Fruit fly (Drosophila melanogaster) whole organism, embryonic: ENCODE results near the gene Art8.
A peak's percentile ranks its signal among the peaks of the same experiment; 100 is the strongest.

Source experiments
- Awh ChIP-seq: fragments of 200-800 bp; sonication (Bioruptor generic); IDR thresholded peaks from 2 replicates; pipeline ENCODE4, ENCODE4 v1.3.6; 2022; ENCODE audit warnings: missing biosample characterization, missing genetic modification characterization
- Bdp1 ChIP-seq: fragments of 200-800 bp; sonication (Bioruptor generic); optimal IDR thresholded peaks from 3 replicates; lab custom pipeline; 2016; ENCODE audit warnings: missing biosample characterization, missing genetic modification characterization
- Bgb ChIP-seq: fragments of 200-800 bp; sonication (Bioruptor generic); IDR thresholded peaks from 2 replicates; pipeline ENCODE4 v1.3.6; 2022; ENCODE audit warnings: missing biosample characterization, missing genetic modification characterization; ENCODE audit not compliant: partially characterized antibody
- CG11085 ChIP-seq: fragments of 200-800 bp; sonication (Bioruptor generic); IDR thresholded peaks from 2 replicates; pipeline ENCODE4 v1.3.6; 2022; ENCODE audit warnings: missing biosample characterization, missing genetic modification characterization
- CG11504 ChIP-seq: fragments of 200-800 bp; sonication (Bioruptor generic); optimal IDR thresholded peaks from 3 replicates; lab custom pipeline; 2019; ENCODE audit warnings: missing biosample characterization, mild to moderate bottlenecking, missing genetic modification characterization, moderate library complexity
- CG1233 ChIP-seq: fragments of 200-800 bp; sonication (Bioruptor generic); optimal IDR thresholded peaks from 4 replicates; lab custom pipeline; 2018; ENCODE audit warnings: missing biosample characterization, mild to moderate bottlenecking, missing genetic modification characterization
- CG14965 ChIP-seq: fragments of 200-800 bp; sonication (Bioruptor generic); optimal IDR thresholded peaks from 2 replicates; lab custom pipeline; 2016; ENCODE audit warnings: missing biosample characterization, missing genetic modification characterization, borderline replicate concordance
- CG15073 ChIP-seq: fragments of 200-800 bp; sonication (Bioruptor generic); optimal IDR thresholded peaks from 2 replicates; lab custom pipeline; 2016; ENCODE audit warnings: missing biosample characterization, missing genetic modification characterization
- CG16779 ChIP-seq: fragments of 200-800 bp; sonication (Bioruptor generic); IDR thresholded peaks from 2 replicates; pipeline ENCODE4 v1.3.6; 2022; ENCODE audit warnings: missing biosample characterization, missing genetic modification characterization
- CG16815 ChIP-seq: fragments of 200-800 bp; sonication (Bioruptor generic); optimal IDR thresholded peaks from 3 replicates; lab custom pipeline; 2017; ENCODE audit warnings: missing biosample characterization, mild to moderate bottlenecking, missing genetic modification characterization
- CG32767 ChIP-seq: fragments of 200-800 bp; sonication (Bioruptor generic); IDR thresholded peaks from 2 replicates; pipeline ENCODE4 v1.3.6; 2022; ENCODE audit warnings: missing biosample characterization, missing genetic modification characterization
- CG34224 ChIP-seq: fragments of 200-800 bp; sonication (Bioruptor generic); IDR thresholded peaks from 3 replicates; pipeline ENCODE4 v1.3.6; 2022; ENCODE audit warnings: missing biosample characterization, missing genetic modification characterization; ENCODE audit not compliant: partially characterized antibody
- CG34422 ChIP-seq: fragments of 200-800 bp; sonication (Bioruptor generic); IDR thresholded peaks from 3 replicates; pipeline ENCODE4 v1.3.6; 2022; ENCODE audit warnings: missing biosample characterization, missing genetic modification characterization
- CG4617 ChIP-seq: fragments of 200-800 bp; sonication (Bioruptor generic); optimal IDR thresholded peaks from 3 replicates; lab custom pipeline; 2016; ENCODE audit warnings: missing biosample characterization, missing genetic modification characterization, borderline replicate concordance
- CG5180 ChIP-seq: fragments of 200-800 bp; sonication (Bioruptor generic); optimal IDR thresholded peaks from 3 replicates; lab custom pipeline; 2017; ENCODE audit warnings: missing biosample characterization, missing genetic modification characterization, mild to moderate bottlenecking, moderate library complexity, missing genetic modification reagents
- CG6765 ChIP-seq: fragments of 200-800 bp; sonication (Bioruptor generic); optimal IDR thresholded peaks from 3 replicates; lab custom pipeline; 2017; ENCODE audit warnings: missing biosample characterization, mild to moderate bottlenecking, missing genetic modification characterization
- CG7271 ChIP-seq: fragments of 200-800 bp; sonication (Bioruptor generic); optimal IDR thresholded peaks from 2 replicates; lab custom pipeline; 2018; ENCODE audit warnings: missing biosample characterization, mild to moderate bottlenecking, missing genetic modification characterization, moderate library complexity
- CG7745 ChIP-seq: fragments of 200-800 bp; sonication (Bioruptor generic); optimal IDR thresholded peaks from 2 replicates; lab custom pipeline; 2018; ENCODE audit warnings: missing biosample characterization, mild to moderate bottlenecking, missing genetic modification characterization, moderate library complexity
- CG7987 ChIP-seq: fragments of 200-800 bp; sonication (Bioruptor generic); optimal IDR thresholded peaks from 2 replicates; lab custom pipeline; 2018; ENCODE audit warnings: missing biosample characterization, mild to moderate bottlenecking, missing genetic modification characterization, moderate library complexity
- CG8290 ChIP-seq, 3 experiments: fragments of 200-800 bp; sonication (Bioruptor generic); optimal IDR thresholded peaks; 2 replicates each; lab custom pipeline; 2016 to 2019; ENCODE audit warnings: missing biosample characterization in 3 of 3, missing genetic modification characterization in 3 of 3, mild to moderate bottlenecking in 2 of 3, moderate library complexity in 1 of 3
- CG8478 ChIP-seq: fragments of >200 bp; optimal IDR thresholded peaks from 2 replicates; lab custom pipeline; 2018
- Chrac-16 ChIP-seq: fragments of 200-800 bp; sonication (Bioruptor generic); optimal IDR thresholded peaks from 3 replicates; lab custom pipeline; 2016; ENCODE audit warnings: missing biosample characterization, missing genetic modification characterization
- D ChIP-seq, 2 experiments: fragments of 200-800 bp in 1 of 2; fragments of >200 bp in 1 of 2; sonication (Bioruptor generic) in 1 of 2; optimal IDR thresholded peaks; 2 replicates in 1 of 2; 3 replicates in 1 of 2; lab custom pipeline; 2017; ENCODE audit warnings: mild to moderate bottlenecking in 1 of 2, missing biosample characterization in 1 of 2, missing genetic modification characterization in 1 of 2, missing genetic modification reagents in 1 of 2
- Doc2 ChIP-seq: fragments of 200-800 bp; sonication (Bioruptor generic); IDR thresholded peaks from 2 replicates; pipeline ENCODE4 v1.3.6; 2022; ENCODE audit warnings: missing biosample characterization, missing genetic modification characterization
- Dref ChIP-seq: fragments of 200-800 bp; sonication (Bioruptor generic); IDR thresholded peaks from 2 replicates; pipeline ENCODE4 v1.3.6; 2022; ENCODE audit warnings: missing biosample characterization, missing genetic modification characterization
- HLH4C ChIP-seq: fragments of 200-800 bp; sonication (Bioruptor generic); IDR thresholded peaks from 3 replicates; pipeline ENCODE4 v1.3.6; 2022; ENCODE audit warnings: missing biosample characterization, missing genetic modification characterization; ENCODE audit not compliant: partially characterized antibody
- HmgD ChIP-seq: fragments of 200-800 bp; sonication (Bioruptor generic); optimal IDR thresholded peaks from 3 replicates; lab custom pipeline; 2016; ENCODE audit warnings: missing biosample characterization, missing genetic modification characterization
- HmgZ ChIP-seq: fragments of 200-800 bp; sonication (Bioruptor generic); optimal IDR thresholded peaks from 2 replicates; lab custom pipeline; 2018; ENCODE audit warnings: missing biosample characterization, mild to moderate bottlenecking, missing genetic modification characterization
- Hr3 ChIP-seq: fragments of 200-800 bp; sonication (Bioruptor generic); optimal IDR thresholded peaks from 3 replicates; lab custom pipeline; 2016; ENCODE audit warnings: missing biosample characterization, missing genetic modification characterization
- Hr78 ChIP-seq, 2 experiments: fragments of 200-800 bp in 1 of 2; fragments of >200 bp in 1 of 2; sonication (Bioruptor generic) in 1 of 2; optimal IDR thresholded peaks; 2 replicates each; lab custom pipeline; 2017 to 2019; ENCODE audit warnings: missing biosample characterization in 2 of 2, missing genetic modification characterization in 2 of 2, mild to moderate bottlenecking in 1 of 2, moderate library complexity in 1 of 2
- MESR4 ChIP-seq: fragments of 200-800 bp; sonication (Bioruptor generic); optimal IDR thresholded peaks from 2 replicates; lab custom pipeline; 2018; ENCODE audit warnings: missing biosample characterization, mild to moderate bottlenecking, missing genetic modification characterization, moderate library complexity
- MTF-1 ChIP-seq: fragments of 200-800 bp; sonication (Bioruptor generic); optimal IDR thresholded peaks from 2 replicates; lab custom pipeline; 2018; ENCODE audit warnings: missing biosample characterization, mild to moderate bottlenecking, missing genetic modification characterization, borderline replicate concordance
- Meics ChIP-seq: fragments of 200-800 bp; sonication (Bioruptor generic); optimal IDR thresholded peaks from 2 replicates; lab custom pipeline; 2017; ENCODE audit warnings: missing biosample characterization, mild to moderate bottlenecking, missing genetic modification characterization
- Myb ChIP-seq: fragments of 200-800 bp; sonication (Bioruptor generic); optimal IDR thresholded peaks from 2 replicates; lab custom pipeline; 2016; ENCODE audit warnings: missing biosample characterization, missing genetic modification characterization
- Scr ChIP-seq: fragments of 200-800 bp; sonication (Bioruptor generic); IDR thresholded peaks from 2 replicates; pipeline ENCODE4 v1.3.6; 2022; ENCODE audit warnings: missing biosample characterization, missing genetic modification characterization; ENCODE audit not compliant: partially characterized antibody
- Spps ChIP-seq: fragments of 200-800 bp; sonication (Bioruptor generic); optimal IDR thresholded peaks from 2 replicates; lab custom pipeline; 2018; ENCODE audit warnings: missing biosample characterization, mild to moderate bottlenecking, missing genetic modification characterization
- cwo ChIP-seq: fragments of 200-800 bp; sonication (Bioruptor generic); optimal IDR thresholded peaks from 3 replicates; lab custom pipeline; 2017; ENCODE audit warnings: missing biosample characterization, missing genetic modification characterization, mild to moderate bottlenecking, moderate library complexity, missing genetic modification reagents
- ewg ChIP-seq: fragments of 200-800 bp; sonication (Bioruptor generic); optimal IDR thresholded peaks from 3 replicates; lab custom pipeline; 2017; ENCODE audit warnings: mild to moderate bottlenecking, missing biosample characterization, missing genetic modification reagents, missing genetic modification characterization
- ftz-f1 ChIP-seq: fragments of 200-800 bp; sonication (Bioruptor generic); optimal IDR thresholded peaks from 2 replicates; lab custom pipeline; 2016; ENCODE audit warnings: missing biosample characterization, missing genetic modification characterization
- h ChIP-seq: fragments of >200 bp; optimal IDR thresholded peaks from 2 replicates; lab custom pipeline; 2017
- jumu ChIP-seq: fragments of 200-800 bp; sonication (Bioruptor generic); optimal IDR thresholded peaks from 3 replicates; lab custom pipeline; 2016; ENCODE audit warnings: missing biosample characterization, missing genetic modification characterization
- row ChIP-seq: fragments of 200-800 bp; sonication (Bioruptor generic); IDR thresholded peaks from 3 replicates; pipeline ENCODE4 v1.3.6; 2022; ENCODE audit warnings: missing biosample characterization, missing genetic modification characterization
- tna ChIP-seq: fragments of 200-800 bp; sonication (Bioruptor generic); IDR thresholded peaks from 2 replicates; pipeline ENCODE4 v1.3.6; 2022; ENCODE audit warnings: missing biosample characterization, missing genetic modification characterization; ENCODE audit not compliant: partially characterized antibody
- ttk ChIP-seq: fragments of 200-800 bp; sonication (Bioruptor generic); IDR thresholded peaks from 2 replicates; pipeline ENCODE4 v2.1.2; 2022; ENCODE audit warnings: missing biosample characterization, missing genetic modification characterization
- zen ChIP-seq: fragments of 200-800 bp; sonication (Bioruptor generic); optimal IDR thresholded peaks from 3 replicates; lab custom pipeline; 2018; ENCODE audit warnings: missing biosample characterization, mild to moderate bottlenecking, missing genetic modification characterization, moderate library complexity
- zen2 ChIP-seq: fragments of 200-800 bp; sonication (Bioruptor generic); IDR thresholded peaks from 3 replicates; pipeline ENCODE4 v1.3.6; 2022; ENCODE audit warnings: missing biosample characterization, missing genetic modification characterization; ENCODE audit not compliant: partially characterized antibody

Art8 gene

DNA sequence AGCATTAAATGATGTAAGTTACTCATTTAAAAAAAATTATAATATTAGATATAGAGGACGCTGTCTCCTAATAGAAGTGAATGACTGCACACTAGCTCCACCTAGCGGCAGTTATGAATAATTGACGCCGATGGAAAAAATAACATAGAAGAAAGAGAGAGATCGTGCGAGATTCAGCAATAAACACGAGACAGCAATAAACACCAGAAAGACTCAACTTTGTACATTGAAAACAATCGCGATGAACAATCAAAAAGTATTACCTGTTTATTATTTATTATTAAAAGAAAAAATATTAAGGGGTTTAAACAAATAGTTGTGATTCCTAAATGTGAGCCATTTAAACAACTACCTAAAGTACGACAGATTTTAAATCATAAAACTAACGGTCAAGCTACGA, 24.7 kb downstream of the Art8 start (continued):
- TF ChIP-seq CG8290 (GFP tag; optimal IDR thresholded peaks at IDR 0.05; lab: Kevin White, UChicago): peak; percentile 76
- TF ChIP-seq CG8290 (tag; optimal IDR thresholded peaks at IDR 0.05; lab: Kevin White, UChicago): no peak
- TF ChIP-seq MESR4 (GFP tag; lab: Kevin White, UChicago): no peak
- TF ChIP-seq CG1233: peak; percentile 14
- no peak for TF ChIP-seq CG15073 (GFP tag; lab: Kevin White, UChicago)
- no peak for TF ChIP-seq jumu (GFP tag; lab: Kevin White, UChicago)
- TF ChIP-seq Spps (tag; lab: Kevin White, UChicago): peak; percentile 38
- no peak for TF ChIP-seq CG32767 (GFP tag; lab: Robert Waterston, UW)
- peak; percentile 75 for TF ChIP-seq cwo (GFP tag; lab: Kevin White, UChicago)
- TF ChIP-seq Meics (GFP tag; lab: Kevin White, UChicago): peak; percentile 27
- peak; percentile 40 for TF ChIP-seq zen (tag; lab: Kevin White, UChicago)
- TF ChIP-seq Awh (GFP tag; lab: Robert Waterston, UW): peak; percentile 48; the same call in 1 of the 2 replicates
- no peak for TF ChIP-seq tna (GFP tag; lab: Robert Waterston, UW)
- peak; percentile 1 for TF ChIP-seq MTF-1 (GFP tag; lab: Kevin White, UChicago)

DNA sequence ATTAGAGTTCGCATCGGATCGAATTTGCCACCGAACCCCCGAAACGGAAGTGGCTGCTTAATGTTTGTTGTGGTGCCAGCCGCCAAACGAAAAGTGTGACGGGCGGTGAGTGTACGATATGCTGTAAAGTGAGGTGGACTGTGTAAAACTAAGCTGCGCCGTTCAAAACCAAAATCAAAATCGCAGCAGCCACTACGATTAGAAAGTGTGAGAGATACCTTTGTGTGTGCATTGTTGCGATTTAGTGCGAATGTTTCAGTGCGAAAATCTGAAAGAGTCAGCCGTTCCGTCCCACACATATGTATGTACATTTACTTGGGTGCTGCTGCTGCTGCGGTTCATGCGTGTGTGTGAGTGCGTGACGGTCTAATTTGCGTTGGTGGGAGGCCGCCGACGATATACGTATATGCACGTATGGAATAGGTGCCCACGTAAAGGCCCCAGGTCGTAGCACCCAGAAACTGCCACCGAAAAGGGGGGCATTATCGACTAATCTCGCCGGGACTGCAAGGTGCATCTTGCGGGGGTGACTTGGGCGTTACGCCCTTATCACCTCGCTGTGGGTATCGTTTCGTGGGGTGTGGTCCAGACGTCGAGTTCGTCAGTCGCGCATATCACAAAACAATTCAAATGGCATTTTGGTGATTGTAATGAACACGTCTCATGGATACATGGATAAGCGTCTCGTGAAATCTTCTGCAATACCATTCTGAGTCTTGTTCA, 33.9 kb downstream of the Art8 start:
- TF ChIP-seq HmgZ (tag; lab: Kevin White, UChicago) (peak; percentile 27), CG14965 (GFP tag; lab: Kevin White, UChicago) (no peak), Hr78 (GFP tag; optimal IDR thresholded peaks at IDR 0.05; lab: Kevin White, UChicago) (peak in 1 of 2 experiments; percentile 22), CG5180 (GFP tag; lab: Kevin White, UChicago) (no peak), h (lab: Kevin White, UChicago) (no peak), CG7987 (GFP tag; lab: Kevin White, UChicago) (peak; percentile 21), Hr3 (no peak), CG16815 (GFP tag; lab: Kevin White, UChicago) (no peak), CG7745 (no peak), ftz-f1 (GFP tag; lab: Kevin White, UChicago) (no peak), CG16779 (GFP tag; lab: Robert Waterston, UW) (peak; percentile 55; the same call in 1 of the 2 replicates), ewg (GFP tag; lab: Kevin White, UChicago) (no peak), row (GFP tag; lab: Robert Waterston, UW) (no peak), CG7271 (tag; lab: Kevin White, UChicago) (no peak), CG34422 (GFP tag; lab: Robert Waterston, UW) (0 out of 3 replicates have a peak, but pooled peaks have one; percentile 16), D (optimal IDR thresholded peaks at IDR 0.05; lab: Kevin White, UChicago) (peak; percentile 9), D (GFP tag; optimal IDR thresholded peaks at IDR 0.05; lab: Kevin White, UChicago) (no peak), Chrac-16 (GFP tag; lab: Kevin White, UChicago) (no peak), CG11085 (GFP tag; lab: Robert Waterston, UW) (no peak), HmgD (GFP tag; lab: Kevin White, UChicago) (no peak), Doc2 (GFP tag; lab: Robert Waterston, UW) (no peak), Bgb (GFP tag; lab: Robert Waterston, UW) (0 out of 2 replicates have a peak, but pooled peaks have one; percentile 25), Dref (GFP tag; lab: Robert Waterston, UW) (no peak), Scr (GFP tag; lab: Robert Waterston, UW) (0 out of 2 replicates have a peak, but pooled peaks have one; percentile 22), Bdp1 (GFP tag; lab: Kevin White, UChicago) (no peak), zen2 (GFP tag; lab: Robert Waterston, UW) (no peak), CG6765 (GFP tag; lab: Kevin White, UChicago) (peak; percentile 32), CG11504 (tag; lab: Kevin White, UChicago) (no peak), Meics (GFP tag; lab: Kevin White, UChicago) (no peak), Myb (GFP tag; lab: Kevin White, UChicago) (peak; percentile 5), HLH4C (GFP tag; lab: Robert Waterston, UW) (0 out of 3 replicates have a peak, but pooled peaks have one; percentile 30), CG8478 (lab: Kevin White, UChicago) (no peak), CG34224 (GFP tag; lab: Robert Waterston, UW) (0 out of 3 replicates have a peak, but pooled peaks have one; percentile 10), CG4617 (peak; percentile 69), ttk (GFP tag; lab: Robert Waterston, UW) (no peak)
